Worm (Caenorhabditis elegans) whole organism, L3 larva: Measurements from ENCODE around the gene H37A05.4.

Experiments used
- aly-2 ChIP-seq: fragments of 150-350 bp; optimal IDR thresholded peaks from 2 replicates; lab custom pipeline; 2014; ENCODE audit warnings: missing biosample characterization, missing genetic modification characterization
- egl-27 ChIP-seq: sonication (generic microtip); optimal IDR thresholded peaks from 4 replicates; lab custom pipeline; 2017; ENCODE audit warnings: missing biosample characterization, missing genetic modification reagents, missing genetic modification characterization
- lin-15B ChIP-seq: fragments of 150-350 bp; optimal IDR thresholded peaks from 2 replicates; lab custom pipeline; 2014; ENCODE audit warnings: missing biosample characterization, missing genetic modification characterization

DNA sequence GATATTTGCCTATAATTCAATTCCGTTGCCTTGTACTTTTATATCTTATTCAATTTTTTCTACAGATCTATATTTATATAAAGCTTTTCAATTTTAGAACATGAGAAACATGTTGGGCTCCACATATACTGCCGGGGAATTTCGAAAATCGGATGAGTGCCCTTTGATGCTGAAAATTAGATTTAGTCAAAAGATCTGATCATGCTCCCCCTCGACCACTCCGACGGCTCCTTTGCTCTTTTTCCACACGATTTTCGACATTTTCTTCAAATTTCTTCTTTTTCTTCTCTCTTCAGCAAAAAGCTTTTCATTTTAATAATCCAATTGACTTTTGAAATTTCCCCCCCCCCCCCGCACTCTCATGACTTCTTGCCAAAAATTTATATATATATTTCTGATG, 31.9 kb upstream of the H37A05.4 start:
- no peak for TF ChIP-seq egl-27
- no peak for TF ChIP-seq lin-15B (tag; lab: Kevin White, UChicago)
- TF ChIP-seq aly-2 (tag; lab: Kevin White, UChicago): no peak
